Worm (Caenorhabditis elegans) whole organism, L4 larva: ENCODE measurements around the gene C45G9.2.

Experiments used
- D1046.2 ChIP-seq: fragments of 200-800 bp; sonication (Bioruptor generic); IDR thresholded peaks from 2 replicates; pipeline ENCODE4 v1.3.6; 2022; ENCODE audit warnings: missing genetic modification characterization, missing compliant biosample characterization
- F37D6.2 ChIP-seq: sonication (generic microtip); optimal IDR thresholded peaks from 2 replicates; lab custom pipeline; 2016; ENCODE audit warnings: mild to moderate bottlenecking, missing genetic modification characterization, missing compliant biosample characterization
- F49E8.2 ChIP-seq: sonication (generic microtip); optimal IDR thresholded peaks from 2 replicates; lab custom pipeline; 2016; ENCODE audit warnings: missing compliant biosample characterization, mild to moderate bottlenecking, missing genetic modification characterization, borderline replicate concordance
- R02D3.7 ChIP-seq: fragments of 150-350 bp; sonication (generic microtip); optimal IDR thresholded peaks from 3 replicates; lab custom pipeline; 2014; ENCODE audit warnings: missing biosample characterization, missing genetic modification characterization
- T20F7.1 ChIP-seq: fragments of 200-800 bp; sonication (Bioruptor generic); optimal IDR thresholded peaks from 2 replicates; lab custom pipeline; 2018; ENCODE audit warnings: mild to moderate bottlenecking, missing genetic modification characterization, missing compliant biosample characterization
- T26A8.4 ChIP-seq: fragments of 200-800 bp; sonication (Bioruptor generic); IDR thresholded peaks from 2 replicates; pipeline ENCODE4 v1.3.6; 2022; ENCODE audit warnings: missing genetic modification characterization, missing compliant biosample characterization
- ZK546.5 ChIP-seq, 2 experiments: sonication (generic microtip); optimal IDR thresholded peaks; 2 replicates each; lab custom pipeline; 2017; ENCODE audit warnings: missing biosample characterization in 2 of 2, missing genetic modification characterization in 2 of 2
- aly-2 ChIP-seq: sonication (generic microtip); optimal IDR thresholded peaks from 2 replicates; lab custom pipeline; 2018; ENCODE audit warnings: missing biosample characterization, missing genetic modification characterization
- attf-4 ChIP-seq: sonication (generic microtip); optimal IDR thresholded peaks from 3 replicates; lab custom pipeline; 2017; ENCODE audit warnings: missing biosample characterization, missing genetic modification characterization
- ceh-20 ChIP-seq: fragments of 200-800 bp; sonication (Bioruptor generic); IDR thresholded peaks from 2 replicates; pipeline ENCODE4 v1.3.6; 2022; ENCODE audit warnings: missing genetic modification reagents, missing genetic modification characterization, missing compliant biosample characterization
- ceh-32 ChIP-seq: sonication (generic microtip); optimal IDR thresholded peaks from 2 replicates; lab custom pipeline; 2016; ENCODE audit warnings: mild to moderate bottlenecking, missing genetic modification characterization, missing compliant biosample characterization; ENCODE audit not compliant: poor library complexity
- dmd-6 ChIP-seq: fragments of 200-800 bp; sonication (Bioruptor generic); IDR thresholded peaks from 2 replicates; pipeline ENCODE4 v1.3.6; 2022; ENCODE audit warnings: missing genetic modification reagents, missing genetic modification characterization, missing compliant biosample characterization
- dmd-8 ChIP-seq: fragments of 200-800 bp; sonication (Bioruptor generic); IDR thresholded peaks from 2 replicates; pipeline ENCODE4 v1.3.6; 2022; ENCODE audit warnings: missing genetic modification characterization, missing compliant biosample characterization
- dmd-9 ChIP-seq: fragments of 200-800 bp; sonication (Bioruptor generic); IDR thresholded peaks from 2 replicates; pipeline ENCODE4 v1.3.6; 2022; ENCODE audit warnings: missing genetic modification reagents, missing genetic modification characterization, missing compliant biosample characterization
- duxl-1 ChIP-seq: sonication (generic microtip); optimal IDR thresholded peaks from 2 replicates; lab custom pipeline; 2016; ENCODE audit warnings: mild to moderate bottlenecking, missing genetic modification characterization, moderate library complexity, missing compliant biosample characterization; ENCODE audit not compliant: poor library complexity
- egl-27 ChIP-seq: sonication (generic microtip); optimal IDR thresholded peaks from 3 replicates; lab custom pipeline; 2017; ENCODE audit warnings: missing biosample characterization, missing genetic modification reagents, missing genetic modification characterization
- egl-43 ChIP-seq: fragments of 200-800 bp; sonication (Bioruptor generic); IDR thresholded peaks from 2 replicates; pipeline ENCODE4 v1.3.6; 2022; ENCODE audit warnings: missing genetic modification reagents, missing genetic modification characterization, missing compliant biosample characterization
- fos-1 ChIP-seq: fragments of 150-350 bp; optimal IDR thresholded peaks from 2 replicates; lab custom pipeline; 2014; ENCODE audit warnings: missing biosample characterization, missing genetic modification characterization
- hif-1 ChIP-seq, 2 experiments: sonication (generic microtip); optimal IDR thresholded peaks; 2 replicates each; lab custom pipeline; 2016 to 2017; ENCODE audit warnings: missing compliant biosample characterization in 2 of 2, missing genetic modification characterization in 2 of 2, missing genetic modification reagents in 2 of 2, missing genotype in 2 of 2, mild to moderate bottlenecking in 1 of 2
- hlh-11 ChIP-seq: fragments of 200-800 bp; sonication (Bioruptor generic); optimal IDR thresholded peaks from 2 replicates; lab custom pipeline; 2018; ENCODE audit warnings: mild to moderate bottlenecking, missing genetic modification characterization, missing compliant biosample characterization
- hmg-1.1 ChIP-seq: fragments of 200-800 bp; sonication (Bioruptor generic); IDR thresholded peaks from 2 replicates; pipeline ENCODE4 v1.3.6; 2022; ENCODE audit warnings: missing genetic modification reagents, missing genetic modification characterization, missing compliant biosample characterization
- jun-1 ChIP-seq: fragments of 150-350 bp; optimal IDR thresholded peaks from 2 replicates; lab custom pipeline; 2014; ENCODE audit warnings: missing biosample characterization, missing genetic modification reagents, missing genetic modification characterization
- lim-7 ChIP-seq: fragments of 200-800 bp; sonication (Bioruptor generic); IDR thresholded peaks from 2 replicates; pipeline ENCODE4 v1.3.6; 2022; ENCODE audit warnings: missing genetic modification characterization, missing compliant biosample characterization
- lin-29 ChIP-seq: fragments of 200-800 bp; sonication (Bioruptor generic); IDR thresholded peaks from 2 replicates; pipeline ENCODE4 v1.3.6; 2022; ENCODE audit warnings: missing genetic modification reagents, missing genetic modification characterization, missing compliant biosample characterization
- lin-39 ChIP-seq: fragments of 150-350 bp; optimal IDR thresholded peaks from 2 replicates; lab custom pipeline; 2014; ENCODE audit warnings: missing biosample characterization, missing genetic modification reagents, missing genetic modification characterization
- lsy-2 ChIP-seq, 2 experiments: fragments of 150-350 bp in 1 of 2; sonication (generic microtip) in 1 of 2; optimal IDR thresholded peaks; 2 replicates each; lab custom pipeline; 2014 to 2017; ENCODE audit warnings: missing biosample characterization in 2 of 2, missing genetic modification characterization in 2 of 2
- madf-5 ChIP-seq, 2 experiments: fragments of 200-800 bp; sonication (Bioruptor generic); IDR thresholded peaks; 2 replicates each; pipeline ENCODE4 v1.3.6; 2022; ENCODE audit warnings: missing compliant biosample characterization in 2 of 2, missing genetic modification characterization in 2 of 2
- mdt-29 ChIP-seq: fragments of 200-800 bp; sonication (Bioruptor generic); IDR thresholded peaks from 2 replicates; pipeline ENCODE4 v1.3.6; 2022; ENCODE audit warnings: missing genetic modification reagents, missing genetic modification characterization, missing compliant biosample characterization
- mes-2 ChIP-seq: sonication (generic microtip); optimal IDR thresholded peaks from 2 replicates; lab custom pipeline; 2016; ENCODE audit warnings: missing genotype, mild to moderate bottlenecking, missing genetic modification characterization, missing compliant biosample characterization; ENCODE audit not compliant: poor library complexity, severe bottlenecking
- nhr-10 ChIP-seq: fragments of 150-350 bp; optimal IDR thresholded peaks from 2 replicates; lab custom pipeline; 2014; ENCODE audit warnings: missing biosample characterization, missing genetic modification characterization
- nhr-102 ChIP-seq: sonication (generic microtip); optimal IDR thresholded peaks from 2 replicates; lab custom pipeline; 2016; ENCODE audit warnings: mild to moderate bottlenecking, missing genetic modification characterization, moderate library complexity, missing compliant biosample characterization
- nhr-11 ChIP-seq: fragments of 150-350 bp; optimal IDR thresholded peaks from 2 replicates; lab custom pipeline; 2014; ENCODE audit warnings: missing biosample characterization, missing genetic modification characterization
- nhr-237 ChIP-seq: sonication (generic microtip); optimal IDR thresholded peaks from 2 replicates; lab custom pipeline; 2017; ENCODE audit warnings: missing biosample characterization, missing genetic modification characterization
- nhr-25 ChIP-seq: sonication (generic microtip); optimal IDR thresholded peaks from 2 replicates; lab custom pipeline; 2017; ENCODE audit warnings: missing genetic modification characterization, mild to moderate bottlenecking, missing compliant biosample characterization, antibody characterized with exemption, moderate library complexity, borderline replicate concordance; ENCODE audit not compliant: insufficient read depth
- nhr-41 ChIP-seq: fragments of 200-800 bp; sonication (Bioruptor generic); IDR thresholded peaks from 2 replicates; pipeline ENCODE4 v1.3.6; 2022; ENCODE audit warnings: missing genetic modification reagents, missing genetic modification characterization, missing compliant biosample characterization
- nhr-48 ChIP-seq: sonication (generic microtip); optimal IDR thresholded peaks from 2 replicates; lab custom pipeline; 2016; ENCODE audit warnings: mild to moderate bottlenecking, missing genetic modification characterization, missing compliant biosample characterization
- nhr-76 ChIP-seq: fragments of 150-350 bp; optimal IDR thresholded peaks from 2 replicates; lab custom pipeline; 2014; ENCODE audit warnings: missing biosample characterization, missing genetic modification characterization
- rbr-2 ChIP-seq: sonication (generic microtip); optimal IDR thresholded peaks from 2 replicates; lab custom pipeline; 2016; ENCODE audit warnings: missing genotype, missing genetic modification characterization, missing compliant biosample characterization
- saeg-2 ChIP-seq: fragments of 200-800 bp; sonication (Bioruptor generic); IDR thresholded peaks from 2 replicates; pipeline ENCODE4 v1.3.6; 2022; ENCODE audit warnings: missing genetic modification reagents, missing genetic modification characterization, missing compliant biosample characterization
- skn-1 ChIP-seq: fragments of 150-350 bp; optimal IDR thresholded peaks from 2 replicates; lab custom pipeline; 2014; ENCODE audit warnings: missing biosample characterization, missing genetic modification characterization
- snpc-1.2 ChIP-seq: fragments of 200-800 bp; sonication (Bioruptor generic); IDR thresholded peaks from 2 replicates; pipeline ENCODE4 v1.3.6; 2022; ENCODE audit warnings: missing genetic modification reagents, missing genetic modification characterization, missing compliant biosample characterization
- spr-1 ChIP-seq: sonication (generic microtip); optimal IDR thresholded peaks from 2 replicates; lab custom pipeline; 2016; ENCODE audit warnings: mild to moderate bottlenecking, missing genetic modification characterization, missing compliant biosample characterization
- spr-3 ChIP-seq: fragments of 200-800 bp; sonication (Bioruptor generic); optimal IDR thresholded peaks from 2 replicates; lab custom pipeline; 2018; ENCODE audit warnings: mild to moderate bottlenecking, missing genetic modification characterization, missing compliant biosample characterization
- tag-97 ChIP-seq: fragments of 200-800 bp; sonication (Bioruptor generic); IDR thresholded peaks from 2 replicates; pipeline ENCODE4 v1.3.6; 2022; ENCODE audit warnings: missing genetic modification characterization, missing compliant biosample characterization
- tra-1 ChIP-seq: fragments of 200-800 bp; sonication (Bioruptor generic); IDR thresholded peaks from 2 replicates; pipeline ENCODE4 v1.3.6; 2022; ENCODE audit warnings: missing genetic modification reagents, missing genetic modification characterization, missing compliant biosample characterization
- unc-62 ChIP-seq, 3 experiments: fragments of 150-350 bp in 1 of 3; sonication (generic microtip); optimal IDR thresholded peaks in 2 of 3; peaks in 1 of 3; 1 replicate in 1 of 3; 2 replicates in 2 of 3; lab custom pipeline; 2014 to 2017; ENCODE audit warnings: missing biosample characterization in 3 of 3, missing genetic modification characterization in 3 of 3, missing genetic modification reagents in 3 of 3, missing genotype in 1 of 3
- zfp-3 ChIP-seq: fragments of 200-800 bp; sonication (Bioruptor generic); conservative IDR thresholded peaks from 2 replicates; pipeline ENCODE4 v1.3.6; 2022; ENCODE audit warnings: missing genetic modification reagents, missing genetic modification characterization, missing compliant biosample characterization
- zip-11 ChIP-seq: fragments of 200-800 bp; sonication (Bioruptor generic); IDR thresholded peaks from 2 replicates; pipeline ENCODE4 v1.3.6; 2022; ENCODE audit warnings: missing genetic modification characterization, missing compliant biosample characterization
- zip-2 ChIP-seq: fragments of 150-350 bp; optimal IDR thresholded peaks from 2 replicates; lab custom pipeline; 2014; ENCODE audit warnings: missing biosample characterization, missing genetic modification characterization
- ztf-11 ChIP-seq: fragments of 150-350 bp; optimal IDR thresholded peaks from 2 replicates; lab custom pipeline; 2014; ENCODE audit warnings: missing biosample characterization, missing genetic modification characterization
- ztf-7 ChIP-seq: fragments of 150-350 bp; optimal IDR thresholded peaks from 2 replicates; lab custom pipeline; 2014; ENCODE audit warnings: missing biosample characterization, missing genetic modification characterization

The C45G9.2 gene

ce11 chrIII:5078062-5078461 is 9.2 kb downstream of the C45G9.2 start (continued):
- no peak for TF ChIP-seq nhr-41 (GFP tag; lab: Robert Waterston, UW)
- TF ChIP-seq mes-2 (tag; lab: Kevin White, UChicago), result peak; percentile 65
- TF ChIP-seq T26A8.4 (GFP tag; lab: Robert Waterston, UW), result no peak
- no peak for TF ChIP-seq zip-2
- TF ChIP-seq lin-29, result no peak
- peak; percentile 60 for TF ChIP-seq T20F7.1 (GFP tag; lab: Kevin White, UChicago)
- peak; percentile 94 for TF ChIP-seq hlh-11 (tag; lab: Kevin White, UChicago)
- TF ChIP-seq egl-27 (tag; lab: Kevin White, UChicago), result no peak
- no peak for TF ChIP-seq tag-97 (GFP tag; lab: Robert Waterston, UW)
- TF ChIP-seq saeg-2 (GFP tag; lab: Robert Waterston, UW), result no peak
- TF ChIP-seq attf-4 (tag; lab: Kevin White, UChicago), result no peak
- TF ChIP-seq nhr-25 (tag; lab: Kevin White, UChicago), result no peak
- TF ChIP-seq nhr-48 (tag; lab: Kevin White, UChicago), result peak; percentile 88
- TF ChIP-seq zip-11, result no peak
- no peak for TF ChIP-seq D1046.2
- TF ChIP-seq aly-2 (tag; lab: Kevin White, UChicago), result no peak
- TF ChIP-seq ztf-11 (tag; lab: Kevin White, UChicago), result no peak
- TF ChIP-seq hmg-1.1, result no peak
- TF ChIP-seq nhr-76, result no peak
- TF ChIP-seq spr-1 (tag; lab: Kevin White, UChicago), result no peak
- TF ChIP-seq skn-1 (tag; lab: Kevin White, UChicago), result no peak
- peak; percentile 61; the same call in 1 of the 2 replicates for TF ChIP-seq tra-1 (GFP tag; lab: Robert Waterston, UW)
- peak; percentile 25 for TF ChIP-seq nhr-10 (tag; lab: Kevin White, UChicago)
- TF ChIP-seq R02D3.7, result no peak
- TF ChIP-seq F37D6.2 (tag; lab: Kevin White, UChicago), result no peak
- TF ChIP-seq nhr-237 (tag; lab: Kevin White, UChicago), result no peak
- TF ChIP-seq ztf-7 (tag; lab: Kevin White, UChicago), result no peak
- peak in 1 of 2 experiments; percentile 66 for TF ChIP-seq hif-1 (tag; optimal IDR thresholded peaks at IDR 0.05; lab: Kevin White, UChicago)
- TF ChIP-seq madf-5 (GFP tag; IDR thresholded peaks at IDR 0.05; lab: Robert Waterston, UW), result no peak
- peak; percentile 99 for TF ChIP-seq dmd-6
- no peak for TF ChIP-seq ZK546.5 (tag; optimal IDR thresholded peaks at IDR 0.05; lab: Kevin White, UChicago)
- no peak for TF ChIP-seq lim-7 (GFP tag; lab: Robert Waterston, UW)
- TF ChIP-seq nhr-102 (tag; lab: Kevin White, UChicago), result peak; percentile 53
- no peak for TF ChIP-seq zfp-3 (GFP tag; lab: Robert Waterston, UW)
- peak in 1 of 2 experiments; percentile 78 for TF ChIP-seq unc-62 (GFP tag; optimal IDR thresholded peaks at IDR 0.05 in 1 of 2; lab: Kevin White, UChicago)
- TF ChIP-seq unc-62 (tag; optimal IDR thresholded peaks at IDR 0.05; lab: Kevin White, UChicago), result no peak
- TF ChIP-seq F49E8.2, result no peak
- no peak for TF ChIP-seq duxl-1 (tag; lab: Kevin White, UChicago)
- TF ChIP-seq ceh-20 (GFP tag; lab: Robert Waterston, UW), result 0 out of 2 replicates have a peak, but pooled peaks have one; percentile 38
- no peak for TF ChIP-seq dmd-8
- TF ChIP-seq egl-43 (GFP tag; lab: Robert Waterston, UW), result no peak
- TF ChIP-seq spr-3 (GFP tag; lab: Kevin White, UChicago), result no peak
- TF ChIP-seq rbr-2 (tag; lab: Kevin White, UChicago), result no peak
- no peak for TF ChIP-seq lin-39 (tag; lab: Kevin White, UChicago)
- no peak for TF ChIP-seq mdt-29 (GFP tag; lab: Robert Waterston, UW)
- peak in 1 of 2 experiments; percentile 75 for TF ChIP-seq lsy-2 (tag; optimal IDR thresholded peaks at IDR 0.05; lab: Kevin White, UChicago)
- TF ChIP-seq snpc-1.2, result no peak
- TF ChIP-seq jun-1 (tag; lab: Kevin White, UChicago), result no peak
- TF ChIP-seq dmd-9 (GFP tag; lab: Robert Waterston, UW), result no peak
- peak; percentile 83 for TF ChIP-seq nhr-11
- no peak for TF ChIP-seq ceh-32 (tag; lab: Kevin White, UChicago)
- TF ChIP-seq fos-1 (tag; lab: Kevin White, UChicago), result no peak
